Fruit fly (Drosophila melanogaster): ENCODE data around the gene CG10631.

CG10631 gene

DNA sequence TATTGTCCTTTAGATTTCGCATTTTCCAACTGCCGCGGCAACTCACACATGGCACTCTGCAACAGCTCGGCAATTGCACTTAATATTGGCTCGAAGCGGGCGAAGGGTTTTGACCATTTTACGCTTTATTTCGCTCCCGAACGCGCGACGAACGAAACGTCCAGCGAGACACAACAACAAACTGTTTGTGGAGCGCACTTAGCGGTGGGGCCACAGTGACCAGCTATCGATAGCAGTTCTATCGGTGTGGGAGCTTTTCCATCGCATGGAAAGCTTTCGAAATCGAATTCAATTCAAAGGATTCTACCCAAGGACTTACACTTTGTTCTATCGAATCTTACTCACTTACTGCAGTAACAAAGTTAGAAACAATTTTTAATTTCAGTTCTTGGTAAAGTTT is at the start of gene CG10631:
TSS of gene CG10631 (minus strand) at position 189 of the 400 bp plus-strand sequence.
- TF ChIP-seq Dll (optimal IDR thresholded peaks at IDR 0.05) (no peak), CG8478 (optimal IDR thresholded peaks at IDR 0.05) (no peak), EcR (GFP tag; optimal IDR thresholded peaks at IDR 0.05) (no peak), pan (optimal IDR thresholded peaks at IDR 0.05) (no peak), psq (optimal IDR thresholded peaks at IDR 0.05) (no peak), usp (GFP tag; optimal IDR thresholded peaks at IDR 0.05) (no peak)

DNA sequence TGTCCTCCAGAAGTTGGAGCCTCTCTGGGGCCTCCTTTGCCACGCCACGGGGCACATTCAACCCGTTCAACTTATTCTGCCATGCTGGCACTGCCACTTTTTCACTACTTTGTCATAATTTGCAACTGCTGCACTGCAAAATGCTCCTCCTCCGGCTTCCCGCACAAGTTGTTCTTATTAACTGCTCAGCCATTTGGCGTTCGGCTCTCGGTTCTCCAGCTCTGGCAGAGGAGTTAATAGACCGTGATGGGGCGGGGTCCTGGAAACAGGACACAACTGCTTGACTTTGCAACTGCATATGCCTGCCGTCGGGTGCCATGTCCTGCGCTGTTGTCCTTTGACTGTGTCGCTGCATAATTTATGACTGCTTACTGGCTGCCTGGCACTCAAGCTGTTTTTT is 48.3 kb upstream of the CG10631 start:
- TF ChIP-seq EcR (GFP tag; optimal IDR thresholded peaks at IDR 0.05), result no peak
- no peak for TF ChIP-seq Dll (optimal IDR thresholded peaks at IDR 0.05)
- TF ChIP-seq psq (optimal IDR thresholded peaks at IDR 0.05), result no peak
- TF ChIP-seq CG8478 (optimal IDR thresholded peaks at IDR 0.05), result no peak
- TF ChIP-seq pan (optimal IDR thresholded peaks at IDR 0.05), result no peak
- no peak for TF ChIP-seq usp (GFP tag; optimal IDR thresholded peaks at IDR 0.05)

DNA sequence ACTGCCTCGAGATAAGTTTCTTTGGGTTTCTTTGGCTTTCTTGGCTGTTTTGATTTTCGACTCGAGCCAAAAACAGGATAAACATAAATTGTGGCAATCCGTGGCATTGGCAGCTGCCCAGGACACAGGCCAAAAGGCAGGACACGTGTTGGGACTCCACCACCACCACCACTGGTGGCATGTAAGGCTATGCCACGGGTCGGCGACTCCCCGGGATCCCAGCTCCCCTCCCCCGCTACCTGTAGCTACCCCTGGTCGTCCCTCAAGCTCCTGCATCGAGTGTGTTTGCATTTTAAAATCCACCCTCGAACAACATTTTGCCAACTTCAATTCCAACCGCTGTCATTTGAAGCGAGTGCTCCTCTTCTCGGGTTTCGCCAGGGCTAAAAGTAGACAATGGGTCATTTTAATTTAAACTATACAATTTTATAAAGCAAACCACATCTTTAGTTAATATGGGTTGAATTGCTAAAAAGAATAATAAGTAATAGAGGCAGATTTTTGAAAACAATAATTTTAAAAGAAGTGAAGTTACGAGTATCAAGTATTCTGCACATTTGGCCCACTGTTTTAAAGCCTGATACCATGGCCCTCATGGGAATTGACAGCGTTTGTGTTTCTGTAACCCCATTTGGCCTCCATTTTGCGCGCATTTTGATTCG is 45.4 kb upstream of the CG10631 start:
- TF ChIP-seq usp (GFP tag; optimal IDR thresholded peaks at IDR 0.05) (no peak), EcR (GFP tag; optimal IDR thresholded peaks at IDR 0.05) (no peak), psq (optimal IDR thresholded peaks at IDR 0.05) (no peak), pan (optimal IDR thresholded peaks at IDR 0.05) (no peak), Dll (optimal IDR thresholded peaks at IDR 0.05) (no peak), CG8478 (optimal IDR thresholded peaks at IDR 0.05) (no peak)

dm6 chr2L:19800703-19801102 is 44.0 kb upstream of the CG10631 start:
- TF ChIP-seq psq (optimal IDR thresholded peaks at IDR 0.05), result no peak
- TF ChIP-seq Dll (optimal IDR thresholded peaks at IDR 0.05), result no peak
- TF ChIP-seq CG8478 (optimal IDR thresholded peaks at IDR 0.05), result no peak
- no peak for TF ChIP-seq usp (GFP tag; optimal IDR thresholded peaks at IDR 0.05)
- TF ChIP-seq pan (optimal IDR thresholded peaks at IDR 0.05), result no peak
- TF ChIP-seq EcR (GFP tag; optimal IDR thresholded peaks at IDR 0.05), result no peak

DNA sequence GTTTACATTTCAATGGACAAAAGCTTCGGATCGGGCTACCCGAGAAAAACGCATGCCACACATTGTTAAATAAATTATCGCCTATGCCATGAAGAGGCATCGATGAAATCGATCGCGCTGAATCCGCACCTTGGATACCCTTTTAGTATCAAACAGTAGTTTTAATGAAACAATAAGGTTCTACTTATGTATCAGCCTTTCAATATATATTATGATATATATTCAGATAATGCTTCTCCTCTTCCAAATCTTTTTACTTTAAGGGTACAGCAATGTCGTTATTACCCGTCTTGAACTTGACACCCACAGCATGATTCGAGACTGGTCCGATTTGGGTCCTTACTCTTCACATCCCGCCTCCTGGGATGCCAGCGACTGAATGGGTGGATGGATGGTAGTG is 43.2 kb upstream of the CG10631 start:
- TF ChIP-seq psq (optimal IDR thresholded peaks at IDR 0.05) (no peak), Dll (optimal IDR thresholded peaks at IDR 0.05) (no peak), pan (optimal IDR thresholded peaks at IDR 0.05) (no peak), EcR (GFP tag; optimal IDR thresholded peaks at IDR 0.05) (no peak), usp (GFP tag; optimal IDR thresholded peaks at IDR 0.05) (no peak), CG8478 (optimal IDR thresholded peaks at IDR 0.05) (no peak)

DNA sequence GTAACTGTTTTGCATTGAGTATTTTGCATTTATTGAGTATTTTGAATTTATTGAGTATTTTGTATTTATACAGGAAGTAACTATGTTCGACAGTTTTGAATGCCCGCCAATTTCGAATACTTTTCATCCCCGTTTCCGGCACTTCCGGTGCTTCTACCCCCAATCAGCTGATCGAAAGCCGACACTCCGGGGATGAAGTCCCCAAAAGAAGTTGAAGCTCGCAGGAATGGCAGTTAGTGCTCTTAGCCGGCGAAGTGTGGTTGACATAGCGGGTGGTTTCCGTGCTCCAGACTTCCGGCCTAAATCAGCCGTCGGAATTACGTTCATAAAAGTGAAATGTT is 39.4 kb upstream of the CG10631 start, which contains the start of gene sick:
TSS of gene sick (plus strand) at position 255 of the 341 bp plus-strand sequence.
- TF ChIP-seq CG8478 (optimal IDR thresholded peaks at IDR 0.05) (no peak), psq (optimal IDR thresholded peaks at IDR 0.05) (no peak), pan (optimal IDR thresholded peaks at IDR 0.05) (no peak), usp (GFP tag; optimal IDR thresholded peaks at IDR 0.05) (no peak), Dll (optimal IDR thresholded peaks at IDR 0.05) (no peak), EcR (GFP tag; optimal IDR thresholded peaks at IDR 0.05) (no peak)

dm6 chr2L:19795320-19796110 is 38.8 kb upstream of the CG10631 start:
- TF ChIP-seq EcR (GFP tag; optimal IDR thresholded peaks at IDR 0.05), result peak; percentile 69 to 87
- no peak for TF ChIP-seq pan (optimal IDR thresholded peaks at IDR 0.05)
- no peak for TF ChIP-seq psq (optimal IDR thresholded peaks at IDR 0.05)
- no peak for TF ChIP-seq Dll (optimal IDR thresholded peaks at IDR 0.05)
- no peak for TF ChIP-seq usp (GFP tag; optimal IDR thresholded peaks at IDR 0.05)

dm6 chr2L:19791321-19792281 is 34.9 kb upstream of the CG10631 start, which contains the start of the genes CdGAPr and CG10466:
TSS of gene CdGAPr (minus strand) at chr2L:19791882.
TSS of gene CG10466 (plus strand) at chr2L:19792104.
- no peak for TF ChIP-seq Dll (optimal IDR thresholded peaks at IDR 0.05)
- TF ChIP-seq usp (GFP tag; optimal IDR thresholded peaks at IDR 0.05), result no peak
- no peak for TF ChIP-seq pan (optimal IDR thresholded peaks at IDR 0.05)
- TF ChIP-seq psq (optimal IDR thresholded peaks at IDR 0.05), result no peak
- TF ChIP-seq EcR (GFP tag; optimal IDR thresholded peaks at IDR 0.05), result no peak
- no peak for TF ChIP-seq CG8478 (optimal IDR thresholded peaks at IDR 0.05)

- TF ChIP-seq pan (optimal IDR thresholded peaks at IDR 0.05) (no peak), usp (GFP tag; optimal IDR thresholded peaks at IDR 0.05) (no peak), Dll (optimal IDR thresholded peaks at IDR 0.05) (no peak), EcR (GFP tag; optimal IDR thresholded peaks at IDR 0.05) (no peak), CG8478 (optimal IDR thresholded peaks at IDR 0.05) (no peak), psq (optimal IDR thresholded peaks at IDR 0.05) (no peak)
Observed at dm6 chr2L:19790553-19791320, 34.0 kb upstream of the CG10631 start.

- TF ChIP-seq pan (optimal IDR thresholded peaks at IDR 0.05) (no peak), psq (optimal IDR thresholded peaks at IDR 0.05) (no peak), EcR (GFP tag; optimal IDR thresholded peaks at IDR 0.05) (no peak), Dll (optimal IDR thresholded peaks at IDR 0.05) (no peak), usp (GFP tag; optimal IDR thresholded peaks at IDR 0.05) (no peak), CG8478 (optimal IDR thresholded peaks at IDR 0.05) (no peak)
Observed at dm6 chr2L:19788735-19789134, 32.0 kb upstream of the CG10631 start.

Measured in whole organism.